Fruit fly (Drosophila melanogaster): ENCODE measurements around the gene Sfp24F.

Sfp24F gene

DNA sequence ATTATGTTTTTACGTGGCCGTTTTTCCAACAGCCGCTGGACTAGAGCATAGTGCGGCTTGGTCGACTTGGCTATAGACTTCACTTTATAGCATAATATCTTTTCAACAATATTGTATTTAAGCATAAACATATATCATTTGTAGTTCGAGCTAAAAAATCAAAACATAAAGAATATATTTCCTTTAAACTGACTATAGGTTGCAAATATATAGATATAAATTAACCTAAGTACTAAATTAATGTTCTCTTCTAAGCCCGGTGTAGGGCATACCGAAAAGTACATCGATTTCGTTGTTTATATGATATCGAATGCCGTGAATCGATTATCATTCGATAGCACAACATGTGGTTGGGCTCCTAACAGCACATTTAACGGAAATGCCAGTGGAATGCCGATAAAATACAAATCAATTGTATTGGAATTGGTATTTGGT lies 6.7 kb upstream of the Sfp24F start, which contains the start of gene MFS18 (continued):
- no peak for TF ChIP-seq prd (optimal IDR thresholded peaks at IDR 0.05)
- TF ChIP-seq prd (GFP tag; IDR thresholded peaks at IDR 0.05), result peak; percentile 100
- TF ChIP-seq Abd-B (GFP tag; optimal IDR thresholded peaks at IDR 0.05), result peak; percentile 99
- peak; percentile 81 for TF ChIP-seq Neu2 (GFP tag; optimal IDR thresholded peaks at IDR 0.05; ENCODE audit: borderline replicate concordance)
- peak; percentile 97 for TF ChIP-seq CG6854 (GFP tag; optimal IDR thresholded peaks at IDR 0.05)
- TF ChIP-seq pita (GFP tag; optimal IDR thresholded peaks at IDR 0.05), result no peak
- TF ChIP-seq nerfin-2 (GFP tag; IDR thresholded peaks at IDR 0.05; ENCODE audit: partially characterized antibody), result peak; percentile 90
- peak; percentile 74; the same call in 2 of the 3 replicates for TF ChIP-seq CG14860 (GFP tag; IDR thresholded peaks at IDR 0.05; ENCODE audit: partially characterized antibody)
- peak; percentile 98 for TF ChIP-seq Xbp1 (GFP tag; optimal IDR thresholded peaks at IDR 0.05)
- peak; percentile 97 for TF ChIP-seq CG12659 (GFP tag; optimal IDR thresholded peaks at IDR 0.05)
- peak; percentile 99 for TF ChIP-seq CG18764 (GFP tag; optimal IDR thresholded peaks at IDR 0.05)
- TF ChIP-seq CG3995 (GFP tag; optimal IDR thresholded peaks at IDR 0.05), result peak; percentile 77
- peak; percentile 93 for TF ChIP-seq CG16815 (GFP tag; optimal IDR thresholded peaks at IDR 0.05)
- peak; percentile 95 for TF ChIP-seq oc (tag; optimal IDR thresholded peaks at IDR 0.05)
- peak; percentile 97 for TF ChIP-seq sens (GFP tag)
- peak; percentile 78 for TF ChIP-seq ac (GFP tag; optimal IDR thresholded peaks at IDR 0.05)
- TF ChIP-seq Hmx (GFP tag; optimal IDR thresholded peaks at IDR 0.05), result peak; percentile 79
- peak; percentile 64 for TF ChIP-seq CG9797 (GFP tag; optimal IDR thresholded peaks at IDR 0.05)
- peak; percentile 97 for TF ChIP-seq rib (GFP tag; IDR thresholded peaks at IDR 0.05)
- peak; percentile 99 for TF ChIP-seq Six4 (GFP tag; optimal IDR thresholded peaks at IDR 0.05)
- peak; percentile 98 for TF ChIP-seq ap (GFP tag; IDR thresholded peaks at IDR 0.05)
- peak; percentile 99 for TF ChIP-seq ind (GFP tag; optimal IDR thresholded peaks at IDR 0.05)
- TF ChIP-seq knrl (GFP tag; IDR thresholded peaks at IDR 0.05; ENCODE audit: partially characterized antibody), result no peak; the same call in 2 of the 3 replicates
- peak; percentile 69 for TF ChIP-seq CG9609 (GFP tag; optimal IDR thresholded peaks at IDR 0.05)
- peak; percentile 98 for TF ChIP-seq C15 (GFP tag; IDR thresholded peaks at IDR 0.05)
- no peak for TF ChIP-seq CG42726 (GFP tag; IDR thresholded peaks at IDR 0.05; ENCODE audit: partially characterized antibody)
- peak; percentile 89 for TF ChIP-seq CG31365 (tag; optimal IDR thresholded peaks at IDR 0.05)
- peak; percentile 99 for TF ChIP-seq CG3726 (GFP tag; IDR thresholded peaks at IDR 0.05)
- TF ChIP-seq CG12155 (GFP tag; optimal IDR thresholded peaks at IDR 0.05), result peak; percentile 94
- TF ChIP-seq Atf-2 (GFP tag; optimal IDR thresholded peaks at IDR 0.05), result peak; percentile 95
- TF ChIP-seq Gug (GFP tag; IDR thresholded peaks at IDR 0.05), result peak; percentile 99
- peak; percentile 96 for TF ChIP-seq CG8388 (GFP tag; optimal IDR thresholded peaks at IDR 0.05)
- peak; percentile 96 for TF ChIP-seq unpg (GFP tag; optimal IDR thresholded peaks at IDR 0.05)
- no peak for TF ChIP-seq sc (optimal IDR thresholded peaks at IDR 0.05)
- peak; percentile 93 for TF ChIP-seq sc (GFP tag; optimal IDR thresholded peaks at IDR 0.05)
- peak; percentile 97 for TF ChIP-seq CG8290 (GFP tag; optimal IDR thresholded peaks at IDR 0.05)
- TF ChIP-seq CG8290 (tag; optimal IDR thresholded peaks at IDR 0.05), result peak; percentile 20 to 78
- peak; percentile 99 for TF ChIP-seq CG32772 (GFP tag; IDR thresholded peaks at IDR 0.05)
- TF ChIP-seq CG5245 (GFP tag; optimal IDR thresholded peaks at IDR 0.05), result peak; percentile 96
- TF ChIP-seq CG16779 (GFP tag; IDR thresholded peaks at IDR 0.05), result peak; percentile 98
- peak; percentile 76 for TF ChIP-seq Mes4 (GFP tag; optimal IDR thresholded peaks at IDR 0.05)
- peak; percentile 92 for TF ChIP-seq CrebB (tag; optimal IDR thresholded peaks at IDR 0.05)
- TF ChIP-seq CG13424 (tag; optimal IDR thresholded peaks at IDR 0.05), result peak; percentile 92
- peak; percentile 99 for TF ChIP-seq tgo (GFP tag; IDR thresholded peaks at IDR 0.05)
- TF ChIP-seq toy (GFP tag; IDR thresholded peaks at IDR 0.05), result peak; percentile 96
- peak; percentile 97 for TF ChIP-seq Ravus (GFP tag; IDR thresholded peaks at IDR 0.05)
- TF ChIP-seq emc (GFP tag; optimal IDR thresholded peaks at IDR 0.05), result peak; percentile 58
- peak; percentile 96 for TF ChIP-seq Fer2 (tag; optimal IDR thresholded peaks at IDR 0.05)
- TF ChIP-seq CG8765 (GFP tag; IDR thresholded peaks at IDR 0.05), result peak; percentile 97
- TF ChIP-seq fd96Cb (tag; optimal IDR thresholded peaks at IDR 0.05), result peak; percentile 100
- TF ChIP-seq CG6689 (GFP tag; IDR thresholded peaks at IDR 0.05), result peak; percentile 99
- TF ChIP-seq CG1024 (GFP tag; IDR thresholded peaks at IDR 0.05), result peak; percentile 96

Measured in whole organism, embryonic.